Fruit fly (Drosophila melanogaster) whole organism, adult: Measurements from ENCODE around the gene Ythdf.

ENCODE experiments used
- CG11617 ChIP-seq: fragments of 200-800 bp; sonication (Bioruptor generic); optimal IDR thresholded peaks from 2 replicates; lab custom pipeline; 2017; ENCODE audit warnings: mild to moderate bottlenecking, missing biosample characterization, missing genetic modification reagents, missing genetic modification characterization
- CG12768 ChIP-seq: fragments of 200-800 bp; sonication (Bioruptor generic); optimal IDR thresholded peaks from 2 replicates; lab custom pipeline; 2017; ENCODE audit warnings: missing biosample characterization, missing genetic modification characterization, mild to moderate bottlenecking, moderate library complexity, missing genetic modification reagents
- CG14711 ChIP-seq: fragments of 200-800 bp; sonication (Bioruptor generic); optimal IDR thresholded peaks from 2 replicates; lab custom pipeline; 2018; ENCODE audit warnings: missing biosample characterization, mild to moderate bottlenecking, missing genetic modification characterization, moderate library complexity
- CG1620 ChIP-seq: fragments of 200-800 bp; sonication (Bioruptor generic); optimal IDR thresholded peaks from 2 replicates; lab custom pipeline; 2016; ENCODE audit warnings: missing biosample characterization, missing genetic modification characterization
- CG33017 ChIP-seq: fragments of 200-800 bp; sonication (Bioruptor generic); optimal IDR thresholded peaks from 2 replicates; lab custom pipeline; 2018; ENCODE audit warnings: missing biosample characterization, mild to moderate bottlenecking, missing genetic modification characterization, moderate library complexity
- CG5204 ChIP-seq: fragments of 200-800 bp; sonication (Bioruptor generic); optimal IDR thresholded peaks from 2 replicates; lab custom pipeline; 2016; ENCODE audit warnings: missing biosample characterization, missing genetic modification characterization
- CG7045 ChIP-seq: fragments of 200-800 bp; sonication (Bioruptor generic); optimal IDR thresholded peaks from 2 replicates; lab custom pipeline; 2017; ENCODE audit warnings: missing biosample characterization, mild to moderate bottlenecking, missing genetic modification characterization
- CG7101 ChIP-seq: fragments of 200-800 bp; sonication (Bioruptor generic); optimal IDR thresholded peaks from 2 replicates; lab custom pipeline; 2018; ENCODE audit warnings: missing biosample characterization, mild to moderate bottlenecking, missing genetic modification characterization, moderate library complexity
- Clk ChIP-seq: fragments of 200-800 bp; sonication (Bioruptor generic); optimal IDR thresholded peaks from 2 replicates; lab custom pipeline; 2017; ENCODE audit warnings: missing biosample characterization, missing genetic modification characterization
- Crg-1 ChIP-seq: fragments of 200-800 bp; sonication (Bioruptor generic); optimal IDR thresholded peaks from 2 replicates; lab custom pipeline; 2016; ENCODE audit warnings: missing biosample characterization, missing genetic modification characterization
- Hr96 ChIP-seq: fragments of 200-800 bp; sonication (Bioruptor generic); optimal IDR thresholded peaks from 2 replicates; lab custom pipeline; 2016; ENCODE audit warnings: missing biosample characterization, missing genetic modification characterization
- Mnt ChIP-seq: fragments of 200-800 bp; sonication (Bioruptor generic); optimal IDR thresholded peaks from 2 replicates; lab custom pipeline; 2016; ENCODE audit warnings: missing biosample characterization, mild to moderate bottlenecking, missing genetic modification characterization
- bab1 ChIP-seq: fragments of 200-800 bp; sonication (Bioruptor generic); optimal IDR thresholded peaks from 3 replicates; lab custom pipeline; 2019; ENCODE audit warnings: missing biosample characterization, mild to moderate bottlenecking, missing genetic modification characterization, moderate library complexity
- cic ChIP-seq: fragments of 200-800 bp; sonication (Bioruptor generic); optimal IDR thresholded peaks from 2 replicates; lab custom pipeline; 2017; ENCODE audit warnings: missing biosample characterization, mild to moderate bottlenecking, missing genetic modification characterization, moderate library complexity
- cnc ChIP-seq, 2 experiments: fragments of >200 bp; optimal IDR thresholded peaks; 2 replicates each; lab custom pipeline; 2017
- kay ChIP-seq: fragments of 200-800 bp; sonication (Bioruptor generic); peaks from one replicate; lab custom pipeline; 2016; ENCODE audit warnings: missing biosample characterization, missing genetic modification characterization, borderline replicate concordance
- ovo ChIP-seq: fragments of 200-800 bp; sonication (Bioruptor generic); optimal IDR thresholded peaks from 2 replicates; lab custom pipeline; 2016; ENCODE audit warnings: missing biosample characterization, missing genetic modification characterization
- pad ChIP-seq: fragments of 200-800 bp; sonication (Bioruptor generic); optimal IDR thresholded peaks from 3 replicates; lab custom pipeline; 2017; ENCODE audit warnings: missing biosample characterization, missing genetic modification characterization, mild to moderate bottlenecking, moderate library complexity, missing genetic modification reagents
- tj ChIP-seq: fragments of 200-800 bp; sonication (Bioruptor generic); optimal IDR thresholded peaks from 3 replicates; lab custom pipeline; 2017; ENCODE audit warnings: missing biosample characterization, mild to moderate bottlenecking, missing genetic modification characterization, moderate library complexity
- toe ChIP-seq: fragments of 200-800 bp; sonication (Bioruptor generic); optimal IDR thresholded peaks from 2 replicates; lab custom pipeline; 2016; ENCODE audit warnings: missing biosample characterization, missing genetic modification characterization

Gene Ythdf

DNA sequence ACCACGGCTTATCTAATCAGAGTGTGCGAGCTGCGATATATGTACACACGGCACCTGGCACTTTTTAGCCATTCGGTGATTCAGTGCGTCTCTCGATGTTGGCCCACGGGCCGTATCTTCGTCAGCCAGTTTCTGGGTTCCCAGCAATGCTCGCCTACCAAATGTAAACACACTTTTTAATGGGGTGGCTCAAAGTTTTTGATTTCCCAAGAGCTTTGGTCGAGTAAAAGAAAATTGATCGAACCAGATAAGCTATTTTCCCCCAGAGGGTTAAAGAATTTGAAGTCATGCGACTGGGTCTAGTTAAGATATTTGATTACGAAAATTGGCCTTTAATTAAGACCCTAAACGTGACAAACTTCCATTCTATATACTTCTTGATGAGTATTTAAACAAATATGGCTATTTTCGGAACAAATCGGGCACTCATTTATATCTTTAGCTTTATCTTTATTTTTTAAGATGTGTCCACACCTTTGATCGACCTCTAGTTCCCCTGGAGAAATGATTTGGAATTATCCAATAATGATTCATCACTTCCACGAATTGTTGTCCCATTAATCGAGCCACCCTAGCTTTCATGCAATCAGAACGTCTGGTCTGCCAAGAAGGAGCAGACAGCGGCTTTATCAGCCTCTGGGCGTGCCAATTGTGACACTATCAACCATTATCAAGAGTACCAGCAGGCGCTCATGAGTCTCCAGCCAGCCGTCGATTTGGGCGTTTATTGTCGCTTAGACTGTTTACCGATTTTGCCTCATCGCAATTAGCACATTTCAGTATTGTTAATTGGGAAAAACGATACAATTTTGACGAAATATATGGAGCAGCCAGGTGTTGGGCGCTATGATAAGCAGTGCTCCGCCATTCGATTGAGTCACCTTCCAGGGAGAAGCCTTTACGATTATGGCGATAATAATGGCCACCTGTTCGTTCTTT lies 11.5 kb downstream of the Ythdf start:
- peak; percentile 34 for TF ChIP-seq Mnt (GFP tag; lab: Kevin White, UChicago)
- peak; percentile 41 for TF ChIP-seq pad (GFP tag; lab: Kevin White, UChicago)
- TF ChIP-seq bab1 = no peak
- TF ChIP-seq CG12768 = peak; percentile 40
- peak; percentile 10 for TF ChIP-seq tj (GFP tag; lab: Kevin White, UChicago)
- TF ChIP-seq CG5204 (GFP tag; lab: Kevin White, UChicago) = no peak
- TF ChIP-seq Clk = no peak
- no peak for TF ChIP-seq ovo
- no peak for TF ChIP-seq toe (GFP tag; lab: Kevin White, UChicago)
- peak; percentile 28 for TF ChIP-seq CG7045 (GFP tag; lab: Kevin White, UChicago)
- peak; percentile 42 for TF ChIP-seq CG7101 (tag; lab: Kevin White, UChicago)
- TF ChIP-seq CG14711 (tag; lab: Kevin White, UChicago) = peak; percentile 8
- TF ChIP-seq CG11617 (GFP tag; lab: Kevin White, UChicago) = peak; percentile 74
- no peak for TF ChIP-seq Hr96 (GFP tag; lab: Kevin White, UChicago)
- TF ChIP-seq cic (GFP tag; lab: Kevin White, UChicago) = no peak
- TF ChIP-seq cnc (optimal IDR thresholded peaks at IDR 0.05; lab: Kevin White, UChicago) = no peak
- TF ChIP-seq CG33017 (tag; lab: Kevin White, UChicago) = no peak
- TF ChIP-seq CG1620 (GFP tag; lab: Kevin White, UChicago) = no peak
- peak; percentile 95 for TF ChIP-seq kay
- no peak for TF ChIP-seq Crg-1 (GFP tag; lab: Kevin White, UChicago)

DNA sequence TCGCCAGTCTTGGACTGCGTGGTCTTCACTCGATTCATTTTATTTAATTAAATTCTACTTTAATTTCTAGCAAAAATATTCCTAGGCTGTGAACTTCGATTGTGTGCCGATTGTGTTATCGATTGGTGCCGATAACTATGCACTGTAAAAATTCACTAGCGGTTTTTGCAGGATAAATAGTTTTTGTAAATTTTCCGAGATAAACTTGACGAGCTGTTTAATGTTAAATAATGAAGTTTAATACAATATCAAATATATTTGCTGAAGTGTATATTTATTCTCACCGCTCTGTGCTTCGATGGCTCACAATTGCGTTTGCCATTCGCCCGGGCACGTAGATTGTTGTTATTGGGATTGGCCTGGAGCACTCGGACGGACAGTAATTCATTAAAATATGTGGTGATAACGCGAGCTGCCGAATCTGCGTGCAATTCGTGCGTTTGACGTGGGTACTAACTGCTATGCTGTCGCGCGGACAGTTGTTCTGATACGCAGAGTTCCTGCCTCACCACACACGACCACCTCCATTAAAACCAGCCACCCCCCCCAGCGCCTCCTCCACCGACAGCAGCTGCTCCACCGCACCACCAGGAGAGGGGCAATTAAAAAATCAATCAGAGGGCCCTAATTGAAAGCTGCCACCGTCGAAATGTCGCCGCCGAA lies 14.0 kb downstream of the Ythdf start, which contains the start of the genes EMC6 and Hr96:
TSS of gene EMC6 (minus strand) at position 123 of the 663 bp plus-strand sequence.
TSS of gene Hr96 (plus strand) at position 341 of the 663 bp plus-strand sequence.
- TF ChIP-seq Mnt (GFP tag; lab: Kevin White, UChicago) = peak; percentile 85
- peak; percentile 88 for TF ChIP-seq CG12768
- peak; percentile 83 for TF ChIP-seq CG14711 (tag; lab: Kevin White, UChicago)
- peak; percentile 89 for TF ChIP-seq CG7045 (GFP tag; lab: Kevin White, UChicago)
- TF ChIP-seq tj (GFP tag; lab: Kevin White, UChicago) = peak; percentile 67
- TF ChIP-seq pad (GFP tag; lab: Kevin White, UChicago) = peak; percentile 74
- peak; percentile 65 for TF ChIP-seq ovo
- TF ChIP-seq cnc (optimal IDR thresholded peaks at IDR 0.05; lab: Kevin White, UChicago) = no peak
- TF ChIP-seq bab1 = peak; percentile 94
- peak; percentile 92 for TF ChIP-seq CG7101 (tag; lab: Kevin White, UChicago)
- TF ChIP-seq CG33017 (tag; lab: Kevin White, UChicago) = peak; percentile 91
- TF ChIP-seq Hr96 (GFP tag; lab: Kevin White, UChicago) = no peak
- peak; percentile 93 for TF ChIP-seq CG1620 (GFP tag; lab: Kevin White, UChicago)
- TF ChIP-seq CG11617 (GFP tag; lab: Kevin White, UChicago) = peak; percentile 92
- TF ChIP-seq kay = no peak
- peak; percentile 85 for TF ChIP-seq Clk
- TF ChIP-seq toe (GFP tag; lab: Kevin White, UChicago) = no peak
- TF ChIP-seq CG5204 (GFP tag; lab: Kevin White, UChicago) = no peak
- peak; percentile 80 for TF ChIP-seq Crg-1 (GFP tag; lab: Kevin White, UChicago)
- TF ChIP-seq cic (GFP tag; lab: Kevin White, UChicago) = peak; percentile 67

DNA sequence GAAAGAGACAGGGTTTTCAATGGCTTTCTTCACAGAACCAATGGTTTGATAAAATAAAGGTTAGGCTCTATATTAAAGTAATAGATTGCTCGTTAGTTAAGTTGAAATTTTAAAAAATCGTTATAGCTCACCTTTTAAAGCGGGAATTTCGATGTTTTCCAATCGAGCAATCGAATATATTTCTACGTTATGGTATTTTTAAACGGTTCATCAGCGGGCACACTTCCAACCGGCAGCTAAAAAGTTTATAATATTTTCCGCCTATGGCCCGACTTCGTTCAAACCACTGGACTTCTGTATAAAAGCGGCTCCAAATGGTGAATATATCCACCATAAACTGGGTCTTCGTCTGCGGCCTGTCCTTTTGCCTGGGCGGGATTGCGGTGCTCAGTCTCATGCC lies 16.0 kb downstream of the Ythdf start, which contains the start of gene beta4GalT7:
TSS of gene beta4GalT7 (plus strand) at position 201 of the 400 bp plus-strand sequence.
- no peak for TF ChIP-seq Crg-1 (GFP tag; lab: Kevin White, UChicago)
- TF ChIP-seq toe (GFP tag; lab: Kevin White, UChicago) = no peak
- no peak for TF ChIP-seq Mnt (GFP tag; lab: Kevin White, UChicago)
- no peak for TF ChIP-seq kay
- TF ChIP-seq CG12768 = no peak
- no peak for TF ChIP-seq CG7045 (GFP tag; lab: Kevin White, UChicago)
- no peak for TF ChIP-seq CG11617 (GFP tag; lab: Kevin White, UChicago)
- TF ChIP-seq pad (GFP tag; lab: Kevin White, UChicago) = no peak
- no peak for TF ChIP-seq CG1620 (GFP tag; lab: Kevin White, UChicago)
- no peak for TF ChIP-seq Hr96 (GFP tag; lab: Kevin White, UChicago)
- no peak for TF ChIP-seq ovo
- TF ChIP-seq CG7101 (tag; lab: Kevin White, UChicago) = no peak

DNA sequence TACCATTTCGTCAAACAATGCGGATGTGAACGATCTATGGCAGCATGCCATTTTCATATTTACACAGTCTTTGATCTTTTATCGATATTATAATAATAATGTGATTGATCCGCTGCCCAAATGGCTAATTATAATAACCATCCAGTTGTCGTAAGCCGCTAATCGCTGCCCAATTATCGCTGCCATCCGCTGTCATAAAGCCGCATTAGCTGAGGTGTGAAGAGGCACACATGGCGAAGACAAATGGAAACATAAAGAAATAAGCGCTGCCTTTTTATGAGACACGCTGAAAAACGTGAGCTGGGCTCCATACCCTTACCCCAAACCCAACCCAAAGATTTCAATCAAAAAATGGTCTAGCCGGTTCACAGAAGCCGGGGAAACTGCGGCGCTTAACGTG lies 27.0 kb downstream of the Ythdf start:
- no peak for TF ChIP-seq Mnt (GFP tag; lab: Kevin White, UChicago)

DNA sequence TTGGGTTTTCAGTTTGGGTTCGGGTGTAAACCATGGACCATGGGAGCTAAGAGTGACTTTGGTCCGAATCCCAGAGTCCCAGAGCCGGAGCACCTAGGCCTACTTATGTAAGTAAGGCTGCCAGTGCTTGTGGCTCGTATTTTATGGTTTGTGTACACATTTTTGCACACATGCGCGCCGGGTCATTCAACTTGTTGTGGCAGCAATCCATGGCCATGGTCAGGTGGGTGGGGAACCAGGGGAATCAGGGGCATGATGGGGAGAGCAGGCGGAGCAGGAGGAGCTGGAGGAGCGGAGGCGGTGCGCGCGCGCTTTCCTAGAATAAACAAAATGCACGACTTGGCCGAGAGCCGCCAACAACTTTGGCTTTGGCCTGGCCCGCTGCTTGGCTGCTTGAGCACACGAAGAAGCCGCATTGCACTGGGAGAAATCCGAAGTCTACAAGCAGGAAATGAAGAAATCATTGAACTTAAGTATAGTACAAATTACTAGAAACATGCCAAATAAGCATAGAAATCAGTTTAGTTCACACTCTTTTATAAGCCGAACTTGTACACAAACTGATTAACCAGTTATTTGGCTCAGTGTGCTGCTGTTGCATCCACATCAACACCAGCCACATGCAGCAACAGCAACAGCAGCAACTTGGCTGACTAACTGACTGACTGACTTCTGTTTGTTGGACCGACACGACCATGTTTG lies 29.2 kb downstream of the Ythdf start:
- TF ChIP-seq toe (GFP tag; lab: Kevin White, UChicago) (no peak), CG12768 (no peak), CG14711 (tag; lab: Kevin White, UChicago) (no peak), CG7045 (GFP tag; lab: Kevin White, UChicago) (no peak), CG5204 (GFP tag; lab: Kevin White, UChicago) (no peak), Hr96 (GFP tag; lab: Kevin White, UChicago) (no peak), Crg-1 (GFP tag; lab: Kevin White, UChicago) (no peak), Clk (no peak), cnc (optimal IDR thresholded peaks at IDR 0.05; lab: Kevin White, UChicago) (no peak), tj (GFP tag; lab: Kevin White, UChicago) (no peak), CG7101 (tag; lab: Kevin White, UChicago) (no peak), CG1620 (GFP tag; lab: Kevin White, UChicago) (no peak), kay (no peak), Mnt (GFP tag; lab: Kevin White, UChicago) (no peak), bab1 (no peak), ovo (no peak)
